Worm (Caenorhabditis elegans) whole organism, young adult: ENCODE data around the gene Y22D7AL.3.

Experiments
- B0336.3 ChIP-seq: fragments of 200-800 bp; sonication (Bioruptor generic); IDR thresholded peaks from 2 replicates; pipeline ENCODE4 v1.3.6; 2022; ENCODE audit warnings: missing genetic modification characterization, missing compliant biosample characterization
- C17E4.6 ChIP-seq: fragments of 200-800 bp; sonication (Bioruptor generic); IDR thresholded peaks from 2 replicates; pipeline ENCODE4 v1.3.6; 2022; ENCODE audit warnings: missing genetic modification reagents, missing genetic modification characterization, missing compliant biosample characterization
- F33H1.4 ChIP-seq: fragments of 200-800 bp; sonication (Bioruptor generic); IDR thresholded peaks from 2 replicates; pipeline ENCODE4 v1.3.6; 2022; ENCODE audit warnings: missing genetic modification reagents, missing genetic modification characterization, missing compliant biosample characterization
- F57A8.1 ChIP-seq: fragments of 200-800 bp; sonication (Bioruptor generic); optimal IDR thresholded peaks from 2 replicates; lab custom pipeline; 2018; ENCODE audit warnings: mild to moderate bottlenecking, missing genetic modification characterization, moderate library complexity, missing compliant biosample characterization
- K11D2.4 ChIP-seq: fragments of 200-800 bp; sonication (Bioruptor generic); IDR thresholded peaks from 2 replicates; pipeline ENCODE4 v1.3.6; 2022; ENCODE audit warnings: missing genetic modification reagents, missing genetic modification characterization, missing compliant biosample characterization
- T07F8.4 ChIP-seq: sonication (generic microtip); optimal IDR thresholded peaks from 2 replicates; lab custom pipeline; 2016; ENCODE audit warnings: mild to moderate bottlenecking, missing genetic modification characterization, moderate library complexity, missing compliant biosample characterization
- T26A5.8 ChIP-seq: sonication (generic microtip); optimal IDR thresholded peaks from 2 replicates; lab custom pipeline; 2016; ENCODE audit warnings: missing genetic modification characterization, missing compliant biosample characterization
- Y53G8AR.9 ChIP-seq: fragments of 200-800 bp; sonication (Bioruptor generic); conservative IDR thresholded peaks from 2 replicates; pipeline ENCODE4 v1.3.6; 2022; ENCODE audit warnings: missing genetic modification reagents, missing genetic modification characterization, missing compliant biosample characterization
- Y79H2A.3 ChIP-seq: fragments of 200-800 bp; sonication (Bioruptor generic); conservative IDR thresholded peaks from 2 replicates; pipeline ENCODE4 v1.3.6; 2022; ENCODE audit warnings: missing genetic modification reagents, missing genetic modification characterization, missing compliant biosample characterization
- ZK185.1 ChIP-seq: sonication (generic microtip); optimal IDR thresholded peaks from 2 replicates; lab custom pipeline; 2016; ENCODE audit warnings: mild to moderate bottlenecking, missing genetic modification characterization, missing compliant biosample characterization; ENCODE audit not compliant: poor library complexity, severe bottlenecking
- ama-1 ChIP-seq, 3 experiments: fragments of 150-350 bp in 1 of 3; sonication (generic microtip) in 2 of 3; optimal IDR thresholded peaks; 2 replicates each; lab custom pipeline; 2014 to 2018; ENCODE audit warnings: missing biosample characterization in 2 of 3, missing genetic modification characterization in 2 of 3, missing genetic modification reagents in 2 of 3
- aptf-2 ChIP-seq: fragments of 200-800 bp; sonication (Bioruptor generic); conservative IDR thresholded peaks from 2 replicates; pipeline ENCODE4 v1.3.6; 2022; ENCODE audit warnings: missing genetic modification reagents, missing genetic modification characterization, missing compliant biosample characterization
- attf-3 ChIP-seq: fragments of 200-800 bp; sonication (Bioruptor generic); conservative IDR thresholded peaks from 2 replicates; pipeline ENCODE4 v1.3.6; 2022; ENCODE audit warnings: missing genetic modification reagents, missing genetic modification characterization, missing compliant biosample characterization
- attf-5 ChIP-seq: fragments of 200-800 bp; sonication (Bioruptor generic); optimal IDR thresholded peaks from 2 replicates; lab custom pipeline; 2018; ENCODE audit warnings: mild to moderate bottlenecking, missing genetic modification characterization, missing compliant biosample characterization
- bed-1 ChIP-seq: fragments of 200-800 bp; sonication (Bioruptor generic); IDR thresholded peaks from 2 replicates; pipeline ENCODE4 v1.3.6; 2022; ENCODE audit warnings: missing genetic modification reagents, missing genetic modification characterization, missing compliant biosample characterization
- ceh-100 ChIP-seq: fragments of 200-800 bp; sonication (Bioruptor generic); IDR thresholded peaks from 2 replicates; pipeline ENCODE4 v1.3.6; 2022; ENCODE audit warnings: missing genetic modification reagents, missing genetic modification characterization, missing compliant biosample characterization
- ceh-27 ChIP-seq: fragments of 200-800 bp; sonication (Bioruptor generic); optimal IDR thresholded peaks from 2 replicates; lab custom pipeline; 2018; ENCODE audit warnings: mild to moderate bottlenecking, missing genetic modification characterization, moderate library complexity, missing compliant biosample characterization
- chd-7 ChIP-seq: sonication (generic microtip); optimal IDR thresholded peaks from 2 replicates; lab custom pipeline; 2016; ENCODE audit warnings: mild to moderate bottlenecking, missing genetic modification characterization, moderate library complexity, missing compliant biosample characterization
- dpl-1 ChIP-seq: fragments of 150-350 bp; optimal IDR thresholded peaks from 2 replicates; lab custom pipeline; 2014; ENCODE audit warnings: missing biosample characterization, missing genetic modification reagents, missing genetic modification characterization
- egrh-3 ChIP-seq: fragments of 200-800 bp; sonication (Bioruptor generic); IDR thresholded peaks from 2 replicates; pipeline ENCODE4 v1.3.6; 2022; ENCODE audit warnings: missing genetic modification reagents, missing genetic modification characterization, missing compliant biosample characterization
- ekl-4 ChIP-seq: fragments of 200-800 bp; sonication (Bioruptor generic); IDR thresholded peaks from 2 replicates; pipeline ENCODE4 v1.3.6; 2022; ENCODE audit warnings: missing genetic modification reagents, missing genetic modification characterization, missing compliant biosample characterization
- hlh-12 ChIP-seq: sonication (generic microtip); optimal IDR thresholded peaks from 2 replicates; lab custom pipeline; 2016; ENCODE audit warnings: missing genetic modification characterization, missing compliant biosample characterization
- lin-54 ChIP-seq: fragments of 200-800 bp; sonication (Bioruptor generic); optimal IDR thresholded peaks from 2 replicates; lab custom pipeline; 2018; ENCODE audit warnings: mild to moderate bottlenecking, missing genetic modification characterization, missing compliant biosample characterization
- madf-10 ChIP-seq: sonication (generic microtip); optimal IDR thresholded peaks from 2 replicates; lab custom pipeline; 2016; ENCODE audit warnings: mild to moderate bottlenecking, missing genetic modification characterization, missing compliant biosample characterization
- madf-3 ChIP-seq: fragments of 200-800 bp; sonication (Bioruptor generic); IDR thresholded peaks from 2 replicates; pipeline ENCODE4 v1.3.6; 2022; ENCODE audit warnings: missing genetic modification reagents, missing genetic modification characterization, missing compliant biosample characterization
- madf-6 ChIP-seq: fragments of 200-800 bp; sonication (Bioruptor generic); IDR thresholded peaks from 2 replicates; pipeline ENCODE4 v1.3.6; 2022; ENCODE audit warnings: missing genetic modification reagents, missing genetic modification characterization, missing compliant biosample characterization
- mcd-1 ChIP-seq: fragments of 200-800 bp; sonication (Bioruptor generic); IDR thresholded peaks from 2 replicates; pipeline ENCODE4 v1.3.6; 2022; ENCODE audit warnings: missing genetic modification reagents, missing genetic modification characterization, missing compliant biosample characterization
- mes-4 ChIP-seq: sonication (generic microtip); optimal IDR thresholded peaks from 2 replicates; lab custom pipeline; 2016; ENCODE audit warnings: missing genotype, missing genetic modification characterization, missing compliant biosample characterization
- nfyb-1 ChIP-seq: fragments of 200-800 bp; sonication (Bioruptor generic); IDR thresholded peaks from 2 replicates; pipeline ENCODE4 v1.3.6; 2022; ENCODE audit warnings: missing genetic modification reagents, missing genetic modification characterization, missing compliant biosample characterization
- nhr-90 ChIP-seq: sonication (generic microtip); optimal IDR thresholded peaks from 2 replicates; lab custom pipeline; 2016; ENCODE audit warnings: missing genotype, mild to moderate bottlenecking, missing genetic modification characterization, missing compliant biosample characterization
- rcor-1 ChIP-seq: fragments of 200-800 bp; sonication (Bioruptor generic); IDR thresholded peaks from 2 replicates; pipeline ENCODE4 v1.3.6; 2022; ENCODE audit warnings: missing genetic modification reagents, missing genetic modification characterization, missing compliant biosample characterization
- rpc-1 ChIP-seq, 2 experiments: fragments of 150-350 bp in 1 of 2; sonication (generic microtip) in 1 of 2; optimal IDR thresholded peaks; 2 replicates each; lab custom pipeline; 2014 to 2018; ENCODE audit warnings: missing biosample characterization in 1 of 2, missing genetic modification characterization in 1 of 2, missing genetic modification reagents in 1 of 2, missing genotype in 1 of 2
- snpc-1.1 ChIP-seq: sonication (generic microtip); optimal IDR thresholded peaks from 2 replicates; lab custom pipeline; 2017; ENCODE audit warnings: missing genetic modification characterization, mild to moderate bottlenecking, missing compliant biosample characterization, antibody characterized with exemption, moderate library complexity, missing genotype, missing genetic modification reagents; ENCODE audit not compliant: insufficient read depth
- snpc-1.3 ChIP-seq: sonication (generic microtip); optimal IDR thresholded peaks from 2 replicates; lab custom pipeline; 2017; ENCODE audit warnings: missing genetic modification characterization, mild to moderate bottlenecking, missing compliant biosample characterization, antibody characterized with exemption, moderate library complexity, missing genotype, missing genetic modification reagents; ENCODE audit not compliant: insufficient read depth
- tbp1 ChIP-seq: fragments of 200-800 bp; sonication (Bioruptor generic); optimal IDR thresholded peaks from 2 replicates; lab custom pipeline; 2018; ENCODE audit warnings: mild to moderate bottlenecking, missing genetic modification characterization, missing compliant biosample characterization
- tlf-1 ChIP-seq: fragments of 200-800 bp; sonication (Bioruptor generic); optimal IDR thresholded peaks from 2 replicates; lab custom pipeline; 2018; ENCODE audit warnings: mild to moderate bottlenecking, missing genetic modification characterization, missing compliant biosample characterization
- unc-130 ChIP-seq: sonication (generic microtip); optimal IDR thresholded peaks from 2 replicates; lab custom pipeline; 2016; ENCODE audit warnings: missing genetic modification reagents, missing genetic modification characterization, missing compliant biosample characterization
- unc-62 ChIP-seq: fragments of 150-350 bp; optimal IDR thresholded peaks from 2 replicates; lab custom pipeline; 2014; ENCODE audit warnings: missing biosample characterization, missing genetic modification reagents, missing genetic modification characterization
- zfh-2 ChIP-seq: fragments of 200-800 bp; sonication (Bioruptor generic); conservative IDR thresholded peaks from 2 replicates; pipeline ENCODE4 v1.3.6; 2022; ENCODE audit warnings: missing genetic modification reagents, missing genetic modification characterization, missing compliant biosample characterization
- zim-3 ChIP-seq: sonication (generic microtip); optimal IDR thresholded peaks from 2 replicates; lab custom pipeline; 2017; ENCODE audit warnings: mild to moderate bottlenecking, missing genetic modification characterization, moderate library complexity, missing compliant biosample characterization
- ztf-26 ChIP-seq: sonication (generic microtip); optimal IDR thresholded peaks from 2 replicates; lab custom pipeline; 2017; ENCODE audit warnings: missing genetic modification characterization, missing compliant biosample characterization
- ztf-6 ChIP-seq: fragments of 200-800 bp; sonication (Bioruptor generic); IDR thresholded peaks from 2 replicates; pipeline ENCODE4 v1.3.6; 2022; ENCODE audit warnings: missing genetic modification reagents, missing genetic modification characterization, missing compliant biosample characterization

Y22D7AL.3 gene

DNA sequence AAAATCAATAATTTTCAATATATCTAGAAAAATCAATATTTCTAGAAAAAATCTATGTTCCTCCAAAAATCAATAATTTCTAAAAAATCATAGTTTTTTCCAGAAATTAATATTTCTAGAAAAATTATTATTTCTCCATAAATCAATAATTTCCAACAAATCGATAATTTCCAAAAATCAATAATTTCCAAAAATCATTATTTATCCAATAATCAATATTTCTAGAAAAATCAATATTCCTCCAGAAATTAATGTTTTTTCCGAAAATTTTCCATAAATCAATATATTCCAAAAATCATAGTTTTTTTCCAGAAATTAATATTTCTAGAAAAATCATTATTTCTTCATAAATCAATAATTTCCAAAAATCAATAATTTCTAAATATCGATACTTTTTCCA lies 21.8 kb downstream of the Y22D7AL.3 start:
- no peak for TF ChIP-seq T26A5.8

DNA sequence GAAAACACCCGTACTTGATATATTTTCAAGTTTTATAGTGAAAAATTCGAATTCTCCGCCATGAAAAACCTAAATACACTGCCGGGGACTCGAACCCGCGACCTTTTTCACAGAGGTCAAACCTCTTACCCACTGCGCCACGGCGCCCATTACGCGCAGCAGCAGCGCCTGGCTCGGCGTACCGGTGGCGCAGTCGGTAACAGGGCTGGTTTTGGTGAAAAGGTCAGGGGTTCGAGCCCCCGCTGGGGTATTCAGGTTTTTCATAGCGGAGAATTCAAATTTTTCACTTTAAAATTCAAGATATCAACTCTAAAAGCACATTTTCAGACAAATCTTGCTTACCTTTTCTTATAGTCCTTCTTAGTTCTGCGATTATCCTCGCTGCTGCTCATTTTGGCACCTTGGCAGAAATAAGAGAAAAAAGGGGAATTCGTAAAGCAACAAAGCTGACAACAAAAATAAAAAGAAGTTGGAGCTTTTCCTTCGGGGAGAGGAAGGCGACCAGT lies 23.6 kb downstream of the Y22D7AL.3 start, which contains the start of gene Y22D7AL.16:
TSS of gene Y22D7AL.16 (minus strand) at position 456 of the 506 bp plus-strand sequence.
- TF ChIP-seq attf-5 (GFP tag; lab: Kevin White, UChicago), result no peak
- no peak for TF ChIP-seq unc-130 (GFP tag; lab: Kevin White, UChicago)
- TF ChIP-seq rpc-1 (optimal IDR thresholded peaks at IDR 0.05; lab: Kevin White, UChicago), result no peak
- TF ChIP-seq rpc-1 (tag; optimal IDR thresholded peaks at IDR 0.05; lab: Kevin White, UChicago), result peak; percentile 11
- TF ChIP-seq egrh-3, result peak; percentile 64; the same call in 1 of the 2 replicates
- no peak for TF ChIP-seq ama-1 (optimal IDR thresholded peaks at IDR 0.05; lab: Kevin White, UChicago)
- TF ChIP-seq ama-1 (GFP tag; optimal IDR thresholded peaks at IDR 0.05; lab: Kevin White, UChicago), result no peak
- TF ChIP-seq ZK185.1 (tag; lab: Kevin White, UChicago), result no peak
- TF ChIP-seq unc-62 (GFP tag; lab: Kevin White, UChicago), result no peak
- TF ChIP-seq zfh-2, result peak; percentile 76
- no peak for TF ChIP-seq mes-4 (tag; lab: Kevin White, UChicago)
- no peak for TF ChIP-seq snpc-1.1 (tag; lab: Kevin White, UChicago)
- no peak for TF ChIP-seq Y79H2A.3 (GFP tag; lab: Robert Waterston, UW)
- TF ChIP-seq ztf-6 (GFP tag; lab: Robert Waterston, UW), result no peak
- no peak for TF ChIP-seq B0336.3 (GFP tag; lab: Robert Waterston, UW)
- TF ChIP-seq zim-3 (tag; lab: Kevin White, UChicago), result no peak
- TF ChIP-seq Y53G8AR.9 (GFP tag; lab: Robert Waterston, UW), result no peak

DNA sequence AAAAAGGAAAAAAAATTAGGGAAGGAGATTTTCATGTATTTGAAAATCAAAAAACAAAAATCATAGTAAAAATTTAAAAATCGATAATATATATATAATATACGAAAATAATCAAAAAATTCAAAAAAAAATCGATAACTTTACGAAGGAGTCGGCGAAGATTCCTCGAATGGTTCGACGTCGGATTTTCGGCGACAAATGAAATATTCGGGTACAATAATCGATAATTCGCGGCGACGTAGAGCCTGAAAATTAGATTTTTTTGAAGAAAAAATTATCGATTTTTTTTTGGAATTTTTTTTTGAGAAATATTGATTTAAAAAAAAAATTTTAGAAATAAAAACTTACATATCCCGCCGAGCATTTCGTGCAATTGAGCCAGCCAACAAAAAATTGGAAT lies 24.1 kb downstream of the Y22D7AL.3 start:
- TF ChIP-seq aptf-2 (GFP tag; lab: Robert Waterston, UW) (no peak), F57A8.1 (GFP tag; lab: Kevin White, UChicago) (no peak), madf-10 (tag; lab: Kevin White, UChicago) (no peak), hlh-12 (tag; lab: Kevin White, UChicago) (no peak), ZK185.1 (tag; lab: Kevin White, UChicago) (no peak), nhr-90 (no peak), bed-1 (GFP tag; lab: Robert Waterston, UW) (no peak)

DNA sequence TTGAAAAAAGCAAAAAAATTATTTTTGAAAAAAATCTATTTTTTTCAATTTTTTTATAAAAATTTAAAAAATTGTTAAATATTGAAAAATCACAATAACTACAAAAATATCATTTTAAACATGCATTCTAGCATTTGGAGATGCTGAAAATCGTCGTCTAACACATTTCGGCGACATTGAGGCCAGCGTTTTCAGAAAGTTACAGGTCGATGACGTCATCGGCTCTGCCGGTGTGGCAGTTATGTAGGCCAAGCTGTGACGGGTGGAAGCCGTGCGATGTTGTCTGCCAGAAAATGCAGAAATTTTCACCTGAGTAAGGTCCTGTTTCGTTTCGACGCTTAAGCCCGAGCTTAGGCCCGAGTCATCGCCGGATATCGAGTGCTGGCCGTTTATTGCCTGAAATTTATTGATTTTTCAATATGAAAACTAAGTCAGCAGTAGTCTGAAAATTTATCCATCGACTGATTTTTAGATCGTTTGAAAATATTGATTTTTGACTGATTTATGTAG lies 24.6 kb downstream of the Y22D7AL.3 start, which contains the start of gene Y22D7AR.3:
TSS of gene Y22D7AR.3 (minus strand) at position 51 of the 510 bp plus-strand sequence.
- TF ChIP-seq ztf-26 (tag; lab: Kevin White, UChicago), result no peak
- TF ChIP-seq T07F8.4 (tag; lab: Kevin White, UChicago), result no peak
- no peak for TF ChIP-seq egrh-3
- TF ChIP-seq tbp1 (GFP tag; lab: Kevin White, UChicago), result no peak
- no peak for TF ChIP-seq mcd-1 (GFP tag; lab: Robert Waterston, UW)
- TF ChIP-seq rcor-1, result no peak
- TF ChIP-seq F33H1.4, result no peak
- TF ChIP-seq attf-3 (GFP tag; lab: Robert Waterston, UW), result no peak
- no peak for TF ChIP-seq ekl-4 (GFP tag; lab: Robert Waterston, UW)

DNA sequence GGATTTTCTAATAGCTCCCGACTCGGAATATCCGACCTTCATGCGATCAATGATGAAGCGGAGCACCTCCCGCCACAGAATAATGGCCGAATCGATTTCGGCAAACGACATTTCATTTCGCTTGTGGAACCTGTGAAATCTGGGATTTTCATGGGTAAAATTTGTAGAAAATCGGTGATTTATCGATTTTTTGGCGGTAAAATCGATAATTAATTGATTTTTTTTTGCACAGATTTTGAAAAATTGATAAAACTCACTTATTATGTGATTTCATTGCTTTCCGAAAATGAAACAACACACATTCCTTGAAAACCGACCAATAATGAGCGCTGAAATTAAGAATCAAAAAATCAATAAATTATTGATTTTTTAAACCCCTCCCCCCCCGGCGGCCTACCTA lies 25.6 kb downstream of the Y22D7AL.3 start:
- TF ChIP-seq ceh-100 (GFP tag; lab: Robert Waterston, UW) (no peak), madf-3 (no peak), K11D2.4 (GFP tag; lab: Robert Waterston, UW) (no peak), nfyb-1 (GFP tag; lab: Robert Waterston, UW) (no peak), C17E4.6 (GFP tag; lab: Robert Waterston, UW) (no peak), dpl-1 (GFP tag; lab: Kevin White, UChicago) (no peak), lin-54 (GFP tag; lab: Kevin White, UChicago) (no peak), tlf-1 (no peak), madf-6 (no peak), ceh-27 (no peak), snpc-1.3 (tag; lab: Kevin White, UChicago) (no peak), chd-7 (no peak)
